Worm (Caenorhabditis elegans): ENCODE data around the gene Y116A8A.2.

The Y116A8A.2 gene

ce11 chrIV:16775455-16775854 is 38.3 kb downstream of the Y116A8A.2 start, which contains the start of gene Y43D4A.5:
Gene Y43D4A.5, plus strand, starts transcription at chrIV:16775755.
- TF ChIP-seq fkh-8 (tag; optimal IDR thresholded peaks at IDR 0.05) (no peak), C04F5.9 (tag; optimal IDR thresholded peaks at IDR 0.05) (no peak), blmp-1 (tag; optimal IDR thresholded peaks at IDR 0.05) (peak; percentile 62)

DNA sequence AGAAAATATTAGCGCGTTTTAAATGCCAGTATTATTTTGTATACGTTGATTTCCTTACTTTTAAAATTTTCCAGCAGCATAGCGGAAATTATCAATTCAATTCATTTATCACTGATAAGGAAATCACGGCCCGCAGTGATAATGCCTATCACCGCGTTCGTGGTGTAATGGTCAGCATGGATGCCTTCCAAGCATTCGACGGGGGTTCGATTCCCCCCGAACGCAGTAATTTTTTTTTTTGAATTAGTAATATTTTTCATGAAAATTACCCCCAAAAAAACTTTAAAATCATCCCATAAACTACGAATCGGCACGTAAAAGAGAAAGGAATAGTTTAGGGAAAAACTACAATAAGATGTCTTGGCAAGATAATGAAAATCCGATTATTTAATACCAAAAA is 38.7 kb downstream of the Y116A8A.2 start:
- no peak for TF ChIP-seq irx-1 (tag; optimal IDR thresholded peaks at IDR 0.05)
- TF ChIP-seq efl-3 (GFP tag; optimal IDR thresholded peaks at IDR 0.05) = no peak
- peak; percentile 54 for TF ChIP-seq elt-2 (tag; optimal IDR thresholded peaks at IDR 0.05)
- TF ChIP-seq pag-3 (tag; optimal IDR thresholded peaks at IDR 0.05; ENCODE audit: borderline replicate concordance, insufficient read depth) = no peak
- peak in 1 of 2 experiments; percentile 31 for TF ChIP-seq lin-35 (GFP tag; optimal IDR thresholded peaks at IDR 0.05)
- peak; percentile 14 for TF ChIP-seq nhr-90 (tag; optimal IDR thresholded peaks at IDR 0.05; ENCODE audit: poor library complexity)

Measured in whole organism, L1 larva.